Worm (Caenorhabditis elegans) whole organism, young adult: ENCODE results near the gene peb-1.

Experiments
- B0019.2 ChIP-seq: fragments of 200-800 bp; sonication (Bioruptor generic); conservative IDR thresholded peaks from 2 replicates; pipeline ENCODE4 v1.3.6; 2022; ENCODE audit warnings: missing genetic modification reagents, missing genetic modification characterization, missing compliant biosample characterization
- B0336.3 ChIP-seq: fragments of 200-800 bp; sonication (Bioruptor generic); IDR thresholded peaks from 2 replicates; pipeline ENCODE4 v1.3.6; 2022; ENCODE audit warnings: missing genetic modification characterization, missing compliant biosample characterization
- C17E4.6 ChIP-seq: fragments of 200-800 bp; sonication (Bioruptor generic); IDR thresholded peaks from 2 replicates; pipeline ENCODE4 v1.3.6; 2022; ENCODE audit warnings: missing genetic modification reagents, missing genetic modification characterization, missing compliant biosample characterization
- F10E7.11 ChIP-seq: sonication (generic microtip); optimal IDR thresholded peaks from 2 replicates; lab custom pipeline; 2017; ENCODE audit warnings: mild to moderate bottlenecking, missing genetic modification characterization, moderate library complexity, missing compliant biosample characterization
- F22D6.2 ChIP-seq: sonication (generic microtip); optimal IDR thresholded peaks from 2 replicates; lab custom pipeline; 2016; ENCODE audit warnings: mild to moderate bottlenecking, missing genetic modification characterization, missing compliant biosample characterization
- F37B4.10 ChIP-seq: fragments of 200-800 bp; sonication (Bioruptor generic); IDR thresholded peaks from 2 replicates; pipeline ENCODE4 v1.3.6; 2022; ENCODE audit warnings: missing genetic modification characterization, missing compliant biosample characterization
- F49E8.2 ChIP-seq: sonication (generic microtip); optimal IDR thresholded peaks from 3 replicates; lab custom pipeline; 2017; ENCODE audit warnings: missing genetic modification characterization, mild to moderate bottlenecking, missing compliant biosample characterization, antibody characterized with exemption, moderate library complexity; ENCODE audit not compliant: insufficient read depth
- F57A8.1 ChIP-seq: fragments of 200-800 bp; sonication (Bioruptor generic); optimal IDR thresholded peaks from 2 replicates; lab custom pipeline; 2018; ENCODE audit warnings: mild to moderate bottlenecking, missing genetic modification characterization, moderate library complexity, missing compliant biosample characterization
- K12H6.12 ChIP-seq: fragments of 200-800 bp; sonication (Bioruptor generic); optimal IDR thresholded peaks from 2 replicates; lab custom pipeline; 2018; ENCODE audit warnings: mild to moderate bottlenecking, missing genetic modification characterization, missing compliant biosample characterization
- T07F8.4 ChIP-seq: sonication (generic microtip); optimal IDR thresholded peaks from 2 replicates; lab custom pipeline; 2016; ENCODE audit warnings: mild to moderate bottlenecking, missing genetic modification characterization, moderate library complexity, missing compliant biosample characterization
- Y53G8AR.9 ChIP-seq: fragments of 200-800 bp; sonication (Bioruptor generic); conservative IDR thresholded peaks from 2 replicates; pipeline ENCODE4 v1.3.6; 2022; ENCODE audit warnings: missing genetic modification reagents, missing genetic modification characterization, missing compliant biosample characterization
- Y95B8A.8 ChIP-seq: fragments of 200-800 bp; sonication (Bioruptor generic); IDR thresholded peaks from 2 replicates; pipeline ENCODE4 v1.3.6; 2022; ENCODE audit warnings: missing genetic modification reagents, missing genetic modification characterization, missing compliant biosample characterization
- aptf-3 ChIP-seq: fragments of 200-800 bp; sonication (Bioruptor generic); IDR thresholded peaks from 2 replicates; pipeline ENCODE4 v1.3.6; 2022; ENCODE audit warnings: missing genetic modification characterization, missing compliant biosample characterization
- atf-7 ChIP-seq: sonication (generic microtip); optimal IDR thresholded peaks from 2 replicates; lab custom pipeline; 2017; ENCODE audit warnings: mild to moderate bottlenecking, missing genetic modification characterization, missing compliant biosample characterization
- athp-1 ChIP-seq: sonication (generic microtip); optimal IDR thresholded peaks from 2 replicates; lab custom pipeline; 2017; ENCODE audit warnings: mild to moderate bottlenecking, missing genetic modification characterization, missing compliant biosample characterization
- cebp-1 ChIP-seq, 2 experiments: fragments of 200-800 bp in 1 of 2; sonication (Bioruptor generic) in 1 of 2; sonication (generic microtip) in 1 of 2; IDR thresholded peaks in 1 of 2; optimal IDR thresholded peaks in 1 of 2; 2 replicates each; pipeline versions ENCODE4 v1.3.6 to Lab custom; 2017 to 2022; ENCODE audit warnings: missing compliant biosample characterization in 2 of 2, missing genetic modification characterization in 2 of 2, mild to moderate bottlenecking in 1 of 2, missing genetic modification reagents in 1 of 2, moderate library complexity in 1 of 2
- ceh-100 ChIP-seq: fragments of 200-800 bp; sonication (Bioruptor generic); IDR thresholded peaks from 2 replicates; pipeline ENCODE4 v1.3.6; 2022; ENCODE audit warnings: missing genetic modification reagents, missing genetic modification characterization, missing compliant biosample characterization
- ceh-40 ChIP-seq: fragments of 200-800 bp; sonication (Bioruptor generic); IDR thresholded peaks from 2 replicates; pipeline ENCODE4 v1.3.6; 2022; ENCODE audit warnings: missing genetic modification characterization, missing compliant biosample characterization
- ceh-58 ChIP-seq: fragments of 200-800 bp; sonication (Bioruptor generic); IDR thresholded peaks from 2 replicates; pipeline ENCODE4 v1.3.6; 2022; ENCODE audit warnings: missing genetic modification characterization, missing compliant biosample characterization
- chd-7 ChIP-seq: sonication (generic microtip); optimal IDR thresholded peaks from 2 replicates; lab custom pipeline; 2016; ENCODE audit warnings: mild to moderate bottlenecking, missing genetic modification characterization, moderate library complexity, missing compliant biosample characterization
- dpff-1 ChIP-seq: sonication (generic microtip); optimal IDR thresholded peaks from 2 replicates; lab custom pipeline; 2017; ENCODE audit warnings: mild to moderate bottlenecking, missing genetic modification characterization, missing compliant biosample characterization
- egl-18 ChIP-seq: fragments of 200-800 bp; sonication (Bioruptor generic); IDR thresholded peaks from 2 replicates; pipeline ENCODE4 v1.3.6; 2022; ENCODE audit warnings: missing genetic modification reagents, missing genetic modification characterization, missing compliant biosample characterization
- egl-44 ChIP-seq: fragments of 200-800 bp; sonication (Bioruptor generic); IDR thresholded peaks from 2 replicates; pipeline ENCODE4 v1.3.6; 2022; ENCODE audit warnings: missing genetic modification reagents, missing genetic modification characterization, missing compliant biosample characterization
- egrh-3 ChIP-seq: fragments of 200-800 bp; sonication (Bioruptor generic); IDR thresholded peaks from 2 replicates; pipeline ENCODE4 v1.3.6; 2022; ENCODE audit warnings: missing genetic modification reagents, missing genetic modification characterization, missing compliant biosample characterization
- ekl-4 ChIP-seq: fragments of 200-800 bp; sonication (Bioruptor generic); IDR thresholded peaks from 2 replicates; pipeline ENCODE4 v1.3.6; 2022; ENCODE audit warnings: missing genetic modification reagents, missing genetic modification characterization, missing compliant biosample characterization
- ets-4 ChIP-seq: fragments of 200-800 bp; sonication (Bioruptor generic); optimal IDR thresholded peaks from 2 replicates; lab custom pipeline; 2018; ENCODE audit warnings: mild to moderate bottlenecking, missing genetic modification characterization, missing compliant biosample characterization
- gei-17 ChIP-seq: fragments of 200-800 bp; sonication (Bioruptor generic); optimal IDR thresholded peaks from 2 replicates; lab custom pipeline; 2018; ENCODE audit warnings: mild to moderate bottlenecking, missing genetic modification characterization, missing compliant biosample characterization
- hlh-26 ChIP-seq: fragments of 200-800 bp; sonication (Bioruptor generic); conservative IDR thresholded peaks from 2 replicates; pipeline ENCODE4 v1.3.6; 2022; ENCODE audit warnings: missing genetic modification reagents, missing genetic modification characterization, missing compliant biosample characterization
- let-607 ChIP-seq, 2 experiments: fragments of 200-800 bp in 1 of 2; sonication (Bioruptor generic) in 1 of 2; sonication (generic microtip) in 1 of 2; optimal IDR thresholded peaks; 2 replicates each; lab custom pipeline; 2016 to 2018; ENCODE audit warnings: mild to moderate bottlenecking in 2 of 2, missing compliant biosample characterization in 2 of 2, missing genetic modification characterization in 2 of 2, moderate library complexity in 2 of 2, missing genotype in 1 of 2
- lir-1 ChIP-seq: fragments of 200-800 bp; sonication (Bioruptor generic); conservative IDR thresholded peaks from 2 replicates; pipeline ENCODE4 v1.3.6; 2022; ENCODE audit warnings: missing genetic modification reagents, missing genetic modification characterization, missing compliant biosample characterization
- lsy-27 ChIP-seq: sonication (generic microtip); optimal IDR thresholded peaks from 2 replicates; lab custom pipeline; 2017; ENCODE audit warnings: missing genetic modification characterization, mild to moderate bottlenecking, missing compliant biosample characterization, antibody characterized with exemption, missing genotype, borderline replicate concordance; ENCODE audit not compliant: insufficient read depth
- mel-28 ChIP-seq: sonication (generic microtip); optimal IDR thresholded peaks from 2 replicates; lab custom pipeline; 2016; ENCODE audit warnings: borderline replicate concordance, mild to moderate bottlenecking, missing genetic modification characterization, missing compliant biosample characterization
- nfyb-1 ChIP-seq: fragments of 200-800 bp; sonication (Bioruptor generic); IDR thresholded peaks from 2 replicates; pipeline ENCODE4 v1.3.6; 2022; ENCODE audit warnings: missing genetic modification reagents, missing genetic modification characterization, missing compliant biosample characterization
- nhr-80 ChIP-seq: sonication (generic microtip); optimal IDR thresholded peaks from 2 replicates; lab custom pipeline; 2016; ENCODE audit warnings: missing genetic modification characterization, missing compliant biosample characterization
- nhr-90 ChIP-seq: sonication (generic microtip); optimal IDR thresholded peaks from 2 replicates; lab custom pipeline; 2016; ENCODE audit warnings: missing genotype, mild to moderate bottlenecking, missing genetic modification characterization, missing compliant biosample characterization
- repo-1 ChIP-seq: sonication (generic microtip); optimal IDR thresholded peaks from 2 replicates; lab custom pipeline; 2017; ENCODE audit warnings: mild to moderate bottlenecking, missing genetic modification characterization, missing compliant biosample characterization
- snpc-3.4 ChIP-seq: sonication (generic microtip); optimal IDR thresholded peaks from 2 replicates; lab custom pipeline; 2017; ENCODE audit warnings: missing genetic modification characterization, mild to moderate bottlenecking, missing compliant biosample characterization, antibody characterized with exemption, moderate library complexity, missing genotype, missing genetic modification reagents
- somi-1 ChIP-seq: fragments of 200-800 bp; sonication (Bioruptor generic); optimal IDR thresholded peaks from 2 replicates; lab custom pipeline; 2018; ENCODE audit warnings: mild to moderate bottlenecking, missing genetic modification characterization, missing compliant biosample characterization
- zfh-2 ChIP-seq: fragments of 200-800 bp; sonication (Bioruptor generic); conservative IDR thresholded peaks from 2 replicates; pipeline ENCODE4 v1.3.6; 2022; ENCODE audit warnings: missing genetic modification reagents, missing genetic modification characterization, missing compliant biosample characterization
- ztf-18 ChIP-seq: sonication (generic microtip); optimal IDR thresholded peaks from 2 replicates; lab custom pipeline; 2016; ENCODE audit warnings: missing genotype, mild to moderate bottlenecking, missing genetic modification characterization, missing compliant biosample characterization
- ztf-26 ChIP-seq: sonication (generic microtip); optimal IDR thresholded peaks from 2 replicates; lab custom pipeline; 2017; ENCODE audit warnings: missing genetic modification characterization, missing compliant biosample characterization
- ztf-3 ChIP-seq: fragments of 200-800 bp; sonication (Bioruptor generic); optimal IDR thresholded peaks from 2 replicates; lab custom pipeline; 2018; ENCODE audit warnings: mild to moderate bottlenecking, missing genetic modification characterization, missing compliant biosample characterization

The peb-1 gene

ce11 chrX:2213400-2214362 lies 2.8 kb downstream of the peb-1 start:
- TF ChIP-seq lir-1 (GFP tag; lab: Robert Waterston, UW) (no peak), snpc-3.4 (tag; lab: Kevin White, UChicago) (no peak), egrh-3 (GFP tag; lab: Robert Waterston, UW) (peak; percentile 78; the same call in 1 of the 2 replicates), F37B4.10 (0 out of 2 replicates have a peak, but pooled peaks have one; percentile 18), ekl-4 (GFP tag; lab: Robert Waterston, UW) (0 out of 2 replicates have a peak, but pooled peaks have one; percentile 28), T07F8.4 (tag; lab: Kevin White, UChicago) (no peak), egl-18 (GFP tag; lab: Robert Waterston, UW) (no peak), nhr-80 (peak; percentile 16), F10E7.11 (no peak), K12H6.12 (tag; lab: Kevin White, UChicago) (no peak), ceh-58 (GFP tag; lab: Robert Waterston, UW) (no peak), F22D6.2 (tag; lab: Kevin White, UChicago) (no peak), repo-1 (tag; lab: Kevin White, UChicago) (no peak), zfh-2 (GFP tag; lab: Robert Waterston, UW) (peak; percentile 85), aptf-3 (GFP tag; lab: Robert Waterston, UW) (no peak), C17E4.6 (GFP tag; lab: Robert Waterston, UW) (no peak), ztf-26 (no peak), F57A8.1 (GFP tag; lab: Kevin White, UChicago) (no peak), ztf-18 (tag; lab: Kevin White, UChicago) (no peak)

- TF ChIP-seq zfh-2 (GFP tag; lab: Robert Waterston, UW) (0 out of 2 replicates have a peak, but pooled peaks have one; percentile 28), hlh-26 (GFP tag; lab: Robert Waterston, UW) (no peak)
- TF ChIP-seq, all 124 proteins: peak for 1
These were observed 3.6 kb downstream of the peb-1 start for ce11 chrX:2214454-2214853.

- TF ChIP-seq egl-44 (GFP tag; lab: Robert Waterston, UW) (peak; percentile 57; the same call in 1 of the 2 replicates), let-607 (tag; optimal IDR thresholded peaks at IDR 0.05; lab: Kevin White, UChicago) (peak; percentile 34 to 49), nfyb-1 (peak; percentile 51; the same call in 1 of the 2 replicates), mel-28 (tag; lab: Kevin White, UChicago) (no peak), chd-7 (tag; lab: Kevin White, UChicago) (no peak), cebp-1 (GFP tag; IDR thresholded peaks at IDR 0.05; lab: Robert Waterston, UW) (no peak), cebp-1 (tag; optimal IDR thresholded peaks at IDR 0.05; lab: Kevin White, UChicago) (peak; percentile 75), ceh-58 (GFP tag; lab: Robert Waterston, UW) (no peak), K12H6.12 (tag; lab: Kevin White, UChicago) (no peak), athp-1 (tag; lab: Kevin White, UChicago) (no peak), dpff-1 (tag; lab: Kevin White, UChicago) (no peak), lsy-27 (tag; lab: Kevin White, UChicago) (no peak), B0336.3 (GFP tag; lab: Robert Waterston, UW) (peak; percentile 64), Y53G8AR.9 (no peak), somi-1 (GFP tag; lab: Kevin White, UChicago) (peak; percentile 40), ztf-3 (GFP tag; lab: Kevin White, UChicago) (no peak), gei-17 (GFP tag; lab: Kevin White, UChicago) (peak; percentile 39), nhr-90 (tag; lab: Kevin White, UChicago) (peak; percentile 28), zfh-2 (GFP tag; lab: Robert Waterston, UW) (peak; percentile 61), F49E8.2 (tag; lab: Kevin White, UChicago) (no peak), atf-7 (peak; percentile 62), B0019.2 (no peak), ets-4 (GFP tag; lab: Kevin White, UChicago) (peak; percentile 89), Y95B8A.8 (GFP tag; lab: Robert Waterston, UW) (no peak), ceh-100 (no peak), ceh-40 (GFP tag; lab: Robert Waterston, UW) (no peak)
These were observed 4.3 kb downstream of the peb-1 start for ce11 chrX:2215108-2215507.
